Worm (Caenorhabditis elegans) whole organism, L4/young adult: ENCODE results near the gene chl-1.

Experiments used
- dao-5 ChIP-seq: sonication (generic microtip); optimal IDR thresholded peaks from 2 replicates; lab custom pipeline; 2016; ENCODE audit warnings: missing genotype, missing genetic modification characterization, moderate library complexity, missing compliant biosample characterization
- him-1 ChIP-seq: sonication (generic microtip); optimal IDR thresholded peaks from 2 replicates; lab custom pipeline; 2016; ENCODE audit warnings: missing genotype, missing genetic modification reagents, missing genetic modification characterization, missing compliant biosample characterization

- TF ChIP-seq dao-5 (tag; lab: Kevin White, UChicago) (no peak), him-1 (tag; lab: Kevin White, UChicago) (no peak)
Measured at ce11 chrIII:10396891-10397502, 8.0 kb downstream of the chl-1 start.
